Worm (Caenorhabditis elegans): Measurements from ENCODE around the gene srx-9.

Gene srx-9

ce11 chrV:7432441-7433146, 37.3 kb upstream of the srx-9 start (continued):
- TF ChIP-seq vab-15 (tag; optimal IDR thresholded peaks at IDR 0.05) = no peak
- TF ChIP-seq blmp-1 (tag; optimal IDR thresholded peaks at IDR 0.05) = no peak
- TF ChIP-seq lsy-2 (tag; optimal IDR thresholded peaks at IDR 0.05) = no peak
- no peak for TF ChIP-seq unc-98 (GFP tag; IDR thresholded peaks at IDR 0.05)
- no peak for TF ChIP-seq tlp-1 (tag; optimal IDR thresholded peaks at IDR 0.05)
- no peak for TF ChIP-seq efl-3 (GFP tag; optimal IDR thresholded peaks at IDR 0.05)
- TF ChIP-seq nhr-28 (tag; optimal IDR thresholded peaks at IDR 0.05) = no peak
- no peak for TF ChIP-seq lin-35 (GFP tag; optimal IDR thresholded peaks at IDR 0.05)
- peak; percentile 53 for TF ChIP-seq nhr-85 (tag)
- TF ChIP-seq nhr-20 (tag; optimal IDR thresholded peaks at IDR 0.05) = peak; percentile 6
- TF ChIP-seq fkh-8 (tag; optimal IDR thresholded peaks at IDR 0.05) = no peak
- TF ChIP-seq ceh-82 (tag; optimal IDR thresholded peaks at IDR 0.05) = no peak
- TF ChIP-seq sox-4 (tag; optimal IDR thresholded peaks at IDR 0.05) = no peak
- TF ChIP-seq ets-5 (GFP tag; IDR thresholded peaks at IDR 0.05) = no peak
- no peak for TF ChIP-seq hlh-17 (GFP tag; optimal IDR thresholded peaks at IDR 0.05; ENCODE audit: borderline replicate concordance)
- TF ChIP-seq elt-3 (tag; optimal IDR thresholded peaks at IDR 0.05) = peak in 1 of 6 experiments; percentile 35
- TF ChIP-seq dpl-1 (GFP tag; optimal IDR thresholded peaks at IDR 0.05) = no peak
- TF ChIP-seq fkh-10 (GFP tag; optimal IDR thresholded peaks at IDR 0.05) = no peak
- no peak for TF ChIP-seq nhr-47 (tag; optimal IDR thresholded peaks at IDR 0.05)
- peak; percentile 44 for TF ChIP-seq snu-23 (GFP tag; optimal IDR thresholded peaks at IDR 0.05)
- TF ChIP-seq hpl-2 (GFP tag; optimal IDR thresholded peaks at IDR 0.05) = no peak
- no peak for TF ChIP-seq unc-30 (tag; optimal IDR thresholded peaks at IDR 0.05)
- TF ChIP-seq aha-1 (tag; optimal IDR thresholded peaks at IDR 0.05) = no peak
- TF ChIP-seq lin-13 (GFP tag; optimal IDR thresholded peaks at IDR 0.05) = no peak
- TF ChIP-seq swsn-7 (tag; optimal IDR thresholded peaks at IDR 0.05) = no peak
- TF ChIP-seq ceh-63 (GFP tag; optimal IDR thresholded peaks at IDR 0.05) = no peak
- TF ChIP-seq ama-1 (optimal IDR thresholded peaks at IDR 0.05) = peak; percentile 52
- TF ChIP-seq nhr-84 (tag; optimal IDR thresholded peaks at IDR 0.05) = no peak
- no peak for TF ChIP-seq egl-27 (tag; optimal IDR thresholded peaks at IDR 0.05)

ce11 chrV:7431016-7431415, 35.8 kb upstream of the srx-9 start, which contains the start of gene srw-71:
TSS of gene srw-71 (minus strand) at chrV:7431116.
- TF ChIP-seq fkh-8 (tag; optimal IDR thresholded peaks at IDR 0.05) = peak; percentile 33
- TF ChIP-seq nhr-11 (tag; optimal IDR thresholded peaks at IDR 0.05) = peak; percentile 30
- TF ChIP-seq ceh-88 (GFP tag; IDR thresholded peaks at IDR 0.05) = no peak

- no peak for TF ChIP-seq pag-3 (tag; optimal IDR thresholded peaks at IDR 0.05; ENCODE audit: borderline replicate concordance, insufficient read depth)
- TF ChIP-seq zip-4 (GFP tag; optimal IDR thresholded peaks at IDR 0.05) = no peak
- TF ChIP-seq alr-1 (tag; optimal IDR thresholded peaks at IDR 0.05; ENCODE audit: borderline replicate concordance) = no peak
- TF ChIP-seq ceh-88 (GFP tag; IDR thresholded peaks at IDR 0.05) = no peak
- TF ChIP-seq hpl-2 (GFP tag; optimal IDR thresholded peaks at IDR 0.05) = no peak
- TF ChIP-seq fos-1 (tag; optimal IDR thresholded peaks at IDR 0.05) = no peak
- TF ChIP-seq lin-39 (tag; optimal IDR thresholded peaks at IDR 0.05) = no peak
- no peak for TF ChIP-seq nhr-237 (tag; optimal IDR thresholded peaks at IDR 0.05)
- no peak for TF ChIP-seq xbp-1 (tag; optimal IDR thresholded peaks at IDR 0.05)
- no peak for TF ChIP-seq nhr-11 (tag; optimal IDR thresholded peaks at IDR 0.05)
- TF ChIP-seq unc-30 (tag; optimal IDR thresholded peaks at IDR 0.05) = no peak
- TF ChIP-seq nhr-20 (tag; optimal IDR thresholded peaks at IDR 0.05) = no peak
- no peak for TF ChIP-seq ama-1 (optimal IDR thresholded peaks at IDR 0.05)
- TF ChIP-seq swsn-7 (tag; optimal IDR thresholded peaks at IDR 0.05) = no peak
These were observed 33.6 kb upstream of the srx-9 start, which contains the start of gene srw-69 for ce11 chrV:7428880-7429279. TSS of gene srw-69 (minus strand) at chrV:7428980.

Measured in whole organism, L1 larva.